Worm (Caenorhabditis elegans) whole organism, L4 larva: ENCODE results near the gene msp-40.

ENCODE experiments used
- lsy-2 ChIP-seq, 2 experiments: fragments of 150-350 bp in 1 of 2; sonication (generic microtip) in 1 of 2; optimal IDR thresholded peaks; 2 replicates each; lab custom pipeline; 2014 to 2017; ENCODE audit warnings: missing biosample characterization in 2 of 2, missing genetic modification characterization in 2 of 2
- mdl-1 ChIP-seq, 2 experiments: fragments of 150-350 bp in 1 of 2; sonication (generic microtip) in 1 of 2; optimal IDR thresholded peaks; 2 replicates each; lab custom pipeline; 2014 to 2017; ENCODE audit warnings: missing biosample characterization in 2 of 2, missing genetic modification characterization in 2 of 2
- nhr-10 ChIP-seq: fragments of 150-350 bp; optimal IDR thresholded peaks from 2 replicates; lab custom pipeline; 2014; ENCODE audit warnings: missing biosample characterization, missing genetic modification characterization
- skn-1 ChIP-seq: fragments of 150-350 bp; optimal IDR thresholded peaks from 2 replicates; lab custom pipeline; 2014; ENCODE audit warnings: missing biosample characterization, missing genetic modification characterization

- TF ChIP-seq skn-1 (tag; lab: Kevin White, UChicago) (no peak), nhr-10 (tag; lab: Kevin White, UChicago) (no peak), mdl-1 (tag; optimal IDR thresholded peaks at IDR 0.05; lab: Kevin White, UChicago) (no peak), lsy-2 (tag; optimal IDR thresholded peaks at IDR 0.05; lab: Kevin White, UChicago) (no peak)
These were observed 12.4 kb downstream of the msp-40 start, which contains the start of gene C33F10.12 for ce11 chrII:4837659-4838058.
